Worm (Caenorhabditis elegans) whole organism, mixed stage, embryonic: ENCODE measurements around the gene K04C1.5.
A peak's percentile ranks its signal among the peaks of the same experiment; 100 is the strongest.

Experiments
- M03D4.4 ChIP-seq: sonication (generic microtip); optimal IDR thresholded peaks from 2 replicates; lab custom pipeline; 2017; ENCODE audit warnings: mild to moderate bottlenecking, missing genetic modification characterization, missing compliant biosample characterization
- bed-3 ChIP-seq: fragments of 200-800 bp; sonication (Bioruptor generic); optimal IDR thresholded peaks from 3 replicates; lab custom pipeline; 2018; ENCODE audit warnings: mild to moderate bottlenecking, missing genetic modification characterization, moderate library complexity, missing compliant biosample characterization
- blmp-1 ChIP-seq: fragments of 150-350 bp; optimal IDR thresholded peaks from 2 replicates; lab custom pipeline; 2014; ENCODE audit warnings: missing biosample characterization, missing genetic modification characterization
- ceh-39 ChIP-seq: fragments of 150-350 bp; optimal IDR thresholded peaks from 2 replicates; lab custom pipeline; 2014; ENCODE audit warnings: missing biosample characterization, missing genetic modification characterization
- ceh-83 ChIP-seq: fragments of 200-800 bp; sonication (Bioruptor generic); optimal IDR thresholded peaks from 2 replicates; lab custom pipeline; 2018; ENCODE audit warnings: mild to moderate bottlenecking, missing genetic modification characterization, missing compliant biosample characterization
- ces-1 ChIP-seq: fragments of 150-350 bp; optimal IDR thresholded peaks from 2 replicates; lab custom pipeline; 2014; ENCODE audit warnings: missing biosample characterization, missing genetic modification reagents, missing genetic modification characterization
- cnd-1 ChIP-seq: fragments of 200-800 bp; sonication (Bioruptor generic); optimal IDR thresholded peaks from 2 replicates; lab custom pipeline; 2018; ENCODE audit warnings: mild to moderate bottlenecking, missing genetic modification characterization, missing compliant biosample characterization
- drap-1 ChIP-seq: fragments of 200-800 bp; sonication (Bioruptor generic); optimal IDR thresholded peaks from 3 replicates; lab custom pipeline; 2018; ENCODE audit warnings: mild to moderate bottlenecking, missing genetic modification characterization, missing compliant biosample characterization
- elt-1 ChIP-seq: sonication (generic microtip); optimal IDR thresholded peaks from 2 replicates; lab custom pipeline; 2017; ENCODE audit warnings: missing genetic modification characterization, mild to moderate bottlenecking, missing compliant biosample characterization, antibody characterized with exemption, moderate library complexity, borderline replicate concordance; ENCODE audit not compliant: insufficient read depth
- elt-3 ChIP-seq: fragments of 150-350 bp; optimal IDR thresholded peaks from 2 replicates; lab custom pipeline; 2014; ENCODE audit warnings: missing biosample characterization, missing genetic modification characterization
- flh-1 ChIP-seq: fragments of 200-800 bp; sonication (Bioruptor generic); optimal IDR thresholded peaks from 2 replicates; lab custom pipeline; 2018; ENCODE audit warnings: mild to moderate bottlenecking, missing genetic modification characterization, moderate library complexity, missing compliant biosample characterization
- ham-2 ChIP-seq: fragments of 200-800 bp; sonication (Bioruptor generic); optimal IDR thresholded peaks from 2 replicates; lab custom pipeline; 2018; ENCODE audit warnings: mild to moderate bottlenecking, missing genetic modification characterization, missing compliant biosample characterization
- hlh-1 ChIP-seq: fragments of 150-350 bp; optimal IDR thresholded peaks from 2 replicates; lab custom pipeline; 2014; ENCODE audit warnings: missing biosample characterization, missing genetic modification reagents, missing genetic modification characterization
- lin-32 ChIP-seq: fragments of 200-800 bp; sonication (Bioruptor generic); optimal IDR thresholded peaks from 2 replicates; lab custom pipeline; 2018; ENCODE audit warnings: mild to moderate bottlenecking, missing genetic modification characterization, missing compliant biosample characterization
- lsy-2 ChIP-seq: fragments of 150-350 bp; optimal IDR thresholded peaks from 2 replicates; lab custom pipeline; 2014; ENCODE audit warnings: missing biosample characterization, missing genetic modification characterization
- mab-5 ChIP-seq: fragments of 150-350 bp; optimal IDR thresholded peaks from 2 replicates; lab custom pipeline; 2014; ENCODE audit warnings: missing biosample characterization, missing genetic modification characterization
- mep-1 ChIP-seq: fragments of 150-350 bp; optimal IDR thresholded peaks from 2 replicates; lab custom pipeline; 2017; ENCODE audit warnings: missing biosample characterization, missing genetic modification reagents, missing genetic modification characterization, inconsistent platforms
- mls-2 ChIP-seq: sonication (generic microtip); optimal IDR thresholded peaks from 2 replicates; lab custom pipeline; 2016; ENCODE audit warnings: mild to moderate bottlenecking, missing genetic modification characterization, moderate library complexity, missing compliant biosample characterization
- nhr-12 ChIP-seq: fragments of 150-350 bp; optimal IDR thresholded peaks from 2 replicates; lab custom pipeline; 2014; ENCODE audit warnings: missing biosample characterization, missing genetic modification characterization
- nhr-2 ChIP-seq: fragments of 150-350 bp; optimal IDR thresholded peaks from 2 replicates; lab custom pipeline; 2014; ENCODE audit warnings: missing biosample characterization, missing genetic modification characterization
- nhr-237 ChIP-seq: fragments of 150-350 bp; optimal IDR thresholded peaks from 2 replicates; lab custom pipeline; 2014; ENCODE audit warnings: missing biosample characterization, missing genetic modification characterization
- nhr-28 ChIP-seq: fragments of 150-350 bp; optimal IDR thresholded peaks from 2 replicates; lab custom pipeline; 2014; ENCODE audit warnings: missing biosample characterization, missing genetic modification characterization
- nhr-76 ChIP-seq: sonication (generic microtip); optimal IDR thresholded peaks from 2 replicates; lab custom pipeline; 2017; ENCODE audit warnings: missing biosample characterization, missing genetic modification characterization
- sem-2 ChIP-seq: fragments of 200-800 bp; sonication (Bioruptor generic); optimal IDR thresholded peaks from 2 replicates; lab custom pipeline; 2018; ENCODE audit warnings: mild to moderate bottlenecking, missing genetic modification characterization, missing compliant biosample characterization
- snpc-4 ChIP-seq: fragments of 150-350 bp; optimal IDR thresholded peaks from 2 replicates; lab custom pipeline; 2014; ENCODE audit warnings: missing biosample characterization, missing genetic modification characterization
- sptf-1 ChIP-seq: sonication (generic microtip); optimal IDR thresholded peaks from 2 replicates; lab custom pipeline; 2017; ENCODE audit warnings: mild to moderate bottlenecking, missing genetic modification characterization, moderate library complexity, missing compliant biosample characterization
- tbx-8 ChIP-seq: fragments of 200-800 bp; sonication (Bioruptor generic); optimal IDR thresholded peaks from 2 replicates; lab custom pipeline; 2018; ENCODE audit warnings: mild to moderate bottlenecking, missing genetic modification characterization, moderate library complexity, missing compliant biosample characterization
- unc-120 ChIP-seq: sonication (generic microtip); optimal IDR thresholded peaks from 2 replicates; lab custom pipeline; 2017; ENCODE audit warnings: missing genetic modification characterization, missing compliant biosample characterization; ENCODE audit not compliant: poor library complexity, severe bottlenecking
- unc-62 ChIP-seq: fragments of 150-350 bp; optimal IDR thresholded peaks from 2 replicates; lab custom pipeline; 2014; ENCODE audit warnings: missing biosample characterization, missing genetic modification reagents, missing genetic modification characterization
- zip-8 ChIP-seq: fragments of 150-350 bp; optimal IDR thresholded peaks from 2 replicates; lab custom pipeline; 2014; ENCODE audit warnings: missing biosample characterization, missing genetic modification characterization
- ztf-11 ChIP-seq: fragments of 150-350 bp; optimal IDR thresholded peaks from 2 replicates; lab custom pipeline; 2014; ENCODE audit warnings: missing biosample characterization, missing genetic modification characterization

K04C1.5 gene

ce11 chrX:14225273-14225672 is 22.6 kb upstream of the K04C1.5 start, which contains the start of gene cyp-13B2:
cyp-13B2 (plus strand) TSS chrX:14225573.
- TF ChIP-seq snpc-4: no peak
- TF ChIP-seq nhr-12 (tag; lab: Kevin White, UChicago): no peak
- TF ChIP-seq elt-3 (tag; lab: Kevin White, UChicago): no peak
- TF ChIP-seq nhr-237 (tag; lab: Kevin White, UChicago): no peak
- no peak for TF ChIP-seq zip-8 (tag; lab: Kevin White, UChicago)
- TF ChIP-seq M03D4.4 (tag; lab: Kevin White, UChicago): no peak
- TF ChIP-seq ces-1: no peak
- TF ChIP-seq lsy-2: no peak
- no peak for TF ChIP-seq flh-1 (GFP tag; lab: Kevin White, UChicago)
- TF ChIP-seq hlh-1 (tag; lab: Kevin White, UChicago): no peak
- TF ChIP-seq ham-2 (GFP tag; lab: Kevin White, UChicago): no peak
- TF ChIP-seq sem-2 (GFP tag; lab: Kevin White, UChicago): no peak
- no peak for TF ChIP-seq elt-1 (tag; lab: Kevin White, UChicago)
- TF ChIP-seq nhr-76 (tag; lab: Kevin White, UChicago): no peak
- no peak for TF ChIP-seq unc-120
- TF ChIP-seq ztf-11 (tag; lab: Kevin White, UChicago): no peak
- no peak for TF ChIP-seq nhr-2
- TF ChIP-seq cnd-1 (tag; lab: Kevin White, UChicago): no peak

ce11 chrX:14228764-14229163 is 19.1 kb upstream of the K04C1.5 start:
- TF ChIP-seq lin-32 (no peak), ceh-83 (GFP tag; lab: Kevin White, UChicago) (peak; percentile 66), M03D4.4 (tag; lab: Kevin White, UChicago) (peak; percentile 28)

- peak; percentile 33 for TF ChIP-seq bed-3 (GFP tag; lab: Kevin White, UChicago)
- peak; percentile 33 for TF ChIP-seq cnd-1 (tag; lab: Kevin White, UChicago)
- TF ChIP-seq sptf-1 (tag; lab: Kevin White, UChicago): peak; percentile 73
- peak; percentile 47 for TF ChIP-seq M03D4.4 (tag; lab: Kevin White, UChicago)
- TF ChIP-seq drap-1 (GFP tag; lab: Kevin White, UChicago): peak; percentile 36
- TF ChIP-seq sem-2 (GFP tag; lab: Kevin White, UChicago): peak; percentile 18
- TF ChIP-seq mls-2: peak; percentile 23
Observed at ce11 chrX:14229306-14229845, 18.5 kb upstream of the K04C1.5 start.

ce11 chrX:14231987-14232386 is 15.9 kb upstream of the K04C1.5 start:
- TF ChIP-seq unc-120 (no peak), nhr-237 (tag; lab: Kevin White, UChicago) (no peak), bed-3 (GFP tag; lab: Kevin White, UChicago) (no peak), mab-5 (no peak), mls-2 (no peak), ztf-11 (tag; lab: Kevin White, UChicago) (no peak), sem-2 (GFP tag; lab: Kevin White, UChicago) (no peak), cnd-1 (tag; lab: Kevin White, UChicago) (no peak), hlh-1 (tag; lab: Kevin White, UChicago) (no peak), mep-1 (tag; lab: Kevin White, UChicago) (no peak), drap-1 (GFP tag; lab: Kevin White, UChicago) (no peak), elt-3 (tag; lab: Kevin White, UChicago) (no peak), zip-8 (tag; lab: Kevin White, UChicago) (no peak), ceh-83 (GFP tag; lab: Kevin White, UChicago) (no peak), unc-62 (GFP tag; lab: Kevin White, UChicago) (no peak), ceh-39 (tag; lab: Kevin White, UChicago) (no peak), ces-1 (no peak), nhr-28 (tag; lab: Kevin White, UChicago) (no peak)

ce11 chrX:14234366-14234765 is 13.5 kb upstream of the K04C1.5 start, which contains the start of gene srg-36:
srg-36 (minus strand) TSS chrX:14234466.
- TF ChIP-seq ztf-11 (tag; lab: Kevin White, UChicago) (no peak), mep-1 (tag; lab: Kevin White, UChicago) (no peak), snpc-4 (no peak), blmp-1 (no peak), tbx-8 (GFP tag; lab: Kevin White, UChicago) (no peak), nhr-2 (no peak), sem-2 (GFP tag; lab: Kevin White, UChicago) (no peak)
